Fruit fly (Drosophila melanogaster) whole organism, prepupa: ENCODE data around the gene dod.

Experiments
- CG10631 ChIP-seq: fragments of 200-800 bp; sonication (Bioruptor generic); optimal IDR thresholded peaks from 2 replicates; lab custom pipeline; 2016; ENCODE audit warnings: missing biosample characterization, missing genetic modification characterization
- CG11762 ChIP-seq: fragments of 200-800 bp; sonication (Bioruptor generic); optimal IDR thresholded peaks from 3 replicates; lab custom pipeline; 2016; ENCODE audit warnings: missing biosample characterization, missing genetic modification characterization; ENCODE audit not compliant: insufficient read depth
- CG11902 ChIP-seq: fragments of 200-800 bp; sonication (Bioruptor generic); optimal IDR thresholded peaks from 3 replicates; lab custom pipeline; 2016; ENCODE audit warnings: missing biosample characterization, missing genetic modification characterization
- CG15336 ChIP-seq: fragments of 200-800 bp; sonication (Bioruptor generic); IDR thresholded peaks from 2 replicates; pipeline ENCODE4 v1.3.6; 2022; ENCODE audit warnings: missing biosample characterization, missing genetic modification characterization
- CG31627 ChIP-seq: fragments of 200-800 bp; sonication (Bioruptor generic); optimal IDR thresholded peaks from 3 replicates; lab custom pipeline; 2016; ENCODE audit warnings: missing biosample characterization, missing genetic modification characterization
- CG32006 ChIP-seq: fragments of 200-800 bp; sonication (Bioruptor generic); optimal IDR thresholded peaks from 3 replicates; lab custom pipeline; 2017; ENCODE audit warnings: missing biosample characterization, mild to moderate bottlenecking, missing genetic modification characterization
- CG34406 ChIP-seq: fragments of 200-800 bp; sonication (Bioruptor generic); optimal IDR thresholded peaks from 3 replicates; lab custom pipeline; 2016; ENCODE audit warnings: missing biosample characterization, missing genetic modification characterization
- CG4318 ChIP-seq: fragments of 200-800 bp; sonication (Bioruptor generic); optimal IDR thresholded peaks from 3 replicates; lab custom pipeline; 2017; ENCODE audit warnings: missing biosample characterization, mild to moderate bottlenecking, missing genetic modification characterization
- CG6276 ChIP-seq: fragments of 200-800 bp; sonication (Bioruptor generic); optimal IDR thresholded peaks from 2 replicates; lab custom pipeline; 2017; ENCODE audit warnings: missing biosample characterization, mild to moderate bottlenecking, missing genetic modification characterization
- CG6792 ChIP-seq: fragments of 200-800 bp; sonication (Bioruptor generic); optimal IDR thresholded peaks from 3 replicates; lab custom pipeline; 2016; ENCODE audit warnings: missing biosample characterization, missing genetic modification characterization
- CG6808 ChIP-seq: fragments of 200-800 bp; sonication (Bioruptor generic); optimal IDR thresholded peaks from 3 replicates; lab custom pipeline; 2017; ENCODE audit warnings: missing biosample characterization, missing genetic modification characterization, mild to moderate bottlenecking, moderate library complexity, missing genetic modification reagents
- CG6854 ChIP-seq: fragments of 200-800 bp; sonication (Bioruptor generic); optimal IDR thresholded peaks from 2 replicates; lab custom pipeline; 2017; ENCODE audit warnings: missing biosample characterization, mild to moderate bottlenecking, missing genetic modification characterization
- CG7368 ChIP-seq: fragments of 200-800 bp; sonication (Bioruptor generic); optimal IDR thresholded peaks from 3 replicates; lab custom pipeline; 2016; ENCODE audit warnings: missing biosample characterization, missing genetic modification characterization
- CG8319 ChIP-seq: fragments of 200-800 bp; sonication (Bioruptor generic); optimal IDR thresholded peaks from 3 replicates; lab custom pipeline; 2016; ENCODE audit warnings: missing biosample characterization, missing genetic modification characterization
- CG8632 ChIP-seq: fragments of 200-800 bp; sonication (Bioruptor generic); optimal IDR thresholded peaks from 3 replicates; lab custom pipeline; 2016; ENCODE audit warnings: missing biosample characterization, missing genetic modification characterization
- Eip75B ChIP-seq: fragments of 200-800 bp; sonication (Bioruptor generic); optimal IDR thresholded peaks from 3 replicates; lab custom pipeline; 2016; ENCODE audit warnings: missing biosample characterization, missing genetic modification characterization
- Eip78C ChIP-seq: fragments of 200-800 bp; sonication (Bioruptor generic); peaks from one replicate; lab custom pipeline; 2016; ENCODE audit warnings: missing biosample characterization, missing genetic modification characterization
- Eip93F ChIP-seq: fragments of 200-800 bp; sonication (Bioruptor generic); optimal IDR thresholded peaks from 2 replicates; lab custom pipeline; 2016; ENCODE audit warnings: missing biosample characterization, mild to moderate bottlenecking, missing genetic modification characterization
- Ets21C ChIP-seq: fragments of 200-800 bp; sonication (Bioruptor generic); optimal IDR thresholded peaks from 3 replicates; lab custom pipeline; 2016; ENCODE audit warnings: missing biosample characterization, missing genetic modification characterization
- Ets96B ChIP-seq: fragments of 200-800 bp; optimal IDR thresholded peaks from 2 replicates; lab custom pipeline; 2019; ENCODE audit warnings: missing biosample characterization, mild to moderate bottlenecking, missing genetic modification characterization, moderate library complexity
- Gug ChIP-seq: fragments of 200-800 bp; sonication (Bioruptor generic); IDR thresholded peaks from 2 replicates; pipeline ENCODE4 v1.3.6; 2022; ENCODE audit warnings: missing biosample characterization, missing genetic modification characterization
- Hr38 ChIP-seq: sonication (Bioruptor generic); optimal IDR thresholded peaks from 2 replicates; lab custom pipeline; 2016; ENCODE audit warnings: missing biosample characterization, missing genetic modification characterization
- Hr39 ChIP-seq: fragments of 200-800 bp; sonication (Bioruptor generic); optimal IDR thresholded peaks from 2 replicates; lab custom pipeline; 2016; ENCODE audit warnings: missing biosample characterization, missing genetic modification characterization
- Hr4 ChIP-seq: fragments of 200-800 bp; sonication (Bioruptor generic); optimal IDR thresholded peaks from 3 replicates; lab custom pipeline; 2016; ENCODE audit warnings: missing biosample characterization, missing genetic modification characterization
- Met ChIP-seq: fragments of 200-800 bp; sonication (Bioruptor generic); optimal IDR thresholded peaks from 3 replicates; lab custom pipeline; 2016; ENCODE audit warnings: missing biosample characterization, missing genetic modification characterization
- Smox ChIP-seq: fragments of 200-800 bp; sonication (Bioruptor generic); optimal IDR thresholded peaks from 3 replicates; lab custom pipeline; 2016; ENCODE audit warnings: missing biosample characterization, missing genetic modification characterization
- Sox102F ChIP-seq: fragments of 200-800 bp; sonication (Bioruptor generic); optimal IDR thresholded peaks from 2 replicates; lab custom pipeline; 2016; ENCODE audit warnings: missing biosample characterization, mild to moderate bottlenecking, missing genetic modification characterization
- Sox14 ChIP-seq: fragments of 200-800 bp; sonication (Bioruptor generic); optimal IDR thresholded peaks from 3 replicates; lab custom pipeline; 2016; ENCODE audit warnings: missing biosample characterization, missing genetic modification characterization
- achi ChIP-seq: fragments of 200-800 bp; sonication (Bioruptor generic); optimal IDR thresholded peaks from 3 replicates; lab custom pipeline; 2016; ENCODE audit warnings: missing biosample characterization, missing genetic modification characterization
- acj6 ChIP-seq: fragments of 200-800 bp; sonication (Bioruptor generic); optimal IDR thresholded peaks from 3 replicates; lab custom pipeline; 2016; ENCODE audit warnings: missing biosample characterization, missing genetic modification characterization
- dsx ChIP-seq: fragments of 200-800 bp; optimal IDR thresholded peaks from 3 replicates; lab custom pipeline; 2019; ENCODE audit warnings: missing biosample characterization, mild to moderate bottlenecking, missing genetic modification characterization, moderate library complexity; ENCODE audit not compliant: poor library complexity, severe bottlenecking
- eg ChIP-seq: fragments of 200-800 bp; sonication (Bioruptor generic); IDR thresholded peaks from 3 replicates; pipeline ENCODE4 v1.3.6; 2022; ENCODE audit warnings: missing biosample characterization, missing genetic modification characterization
- esn ChIP-seq: fragments of 200-800 bp; sonication (Bioruptor generic); optimal IDR thresholded peaks from 2 replicates; lab custom pipeline; 2016; ENCODE audit warnings: missing biosample characterization, mild to moderate bottlenecking, missing genetic modification characterization, moderate library complexity
- fkh ChIP-seq: fragments of 200-800 bp; sonication (Bioruptor generic); optimal IDR thresholded peaks from 3 replicates; lab custom pipeline; 2017; ENCODE audit warnings: missing biosample characterization, mild to moderate bottlenecking, missing genetic modification characterization, moderate library complexity
- net ChIP-seq: fragments of 200-800 bp; sonication (Bioruptor generic); optimal IDR thresholded peaks from 3 replicates; lab custom pipeline; 2016; ENCODE audit warnings: missing biosample characterization, missing genetic modification characterization
- salr ChIP-seq, 2 experiments: fragments of 200-800 bp; sonication (Bioruptor generic); optimal IDR thresholded peaks; 3 replicates each; lab custom pipeline; 2016 to 2018; ENCODE audit warnings: missing biosample characterization in 2 of 2, missing genetic modification characterization in 2 of 2, mild to moderate bottlenecking in 1 of 2
- ss ChIP-seq, 2 experiments: fragments of 200-800 bp; sonication (Bioruptor generic); optimal IDR thresholded peaks; 2 replicates in 1 of 2; 3 replicates in 1 of 2; lab custom pipeline; 2017 to 2018; ENCODE audit warnings: mild to moderate bottlenecking in 2 of 2, missing biosample characterization in 2 of 2, missing genetic modification characterization in 2 of 2, moderate library complexity in 1 of 2
- vri ChIP-seq: fragments of 200-800 bp; sonication (Bioruptor generic); optimal IDR thresholded peaks from 3 replicates; lab custom pipeline; 2016; ENCODE audit warnings: missing biosample characterization, mild to moderate bottlenecking, missing genetic modification characterization

Gene dod

DNA sequence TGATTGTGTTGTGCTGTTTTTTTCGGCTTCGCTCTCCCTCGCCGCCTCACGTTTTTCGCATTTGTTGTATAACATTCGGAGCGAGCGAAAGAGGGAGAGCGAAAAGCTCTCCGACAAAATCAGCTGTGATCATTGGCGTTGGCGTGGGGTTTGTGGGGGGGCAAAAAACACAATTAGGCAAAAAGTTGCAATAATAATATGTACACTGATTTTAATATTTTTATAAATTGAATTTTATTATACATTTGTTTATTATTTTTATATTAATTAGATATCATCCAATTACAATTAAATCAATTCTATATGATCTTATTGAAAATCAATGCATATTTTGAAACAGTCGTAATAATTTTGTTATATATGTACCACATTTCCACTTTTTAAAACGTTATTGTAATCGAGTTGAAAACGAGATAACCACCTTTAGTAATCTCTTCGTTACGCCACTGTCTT is 30.5 kb downstream of the dod start (continued):
- TF ChIP-seq CG11762 (GFP tag; lab: Kevin White, UChicago) (peak; percentile 16), CG6808 (GFP tag; lab: Kevin White, UChicago) (peak; percentile 28), CG6792 (GFP tag; lab: Kevin White, UChicago) (peak; percentile 54), CG8632 (GFP tag; lab: Kevin White, UChicago) (peak; percentile 74), Eip75B (GFP tag; lab: Kevin White, UChicago) (no peak), CG8319 (GFP tag; lab: Kevin White, UChicago) (peak; percentile 36), esn (GFP tag; lab: Kevin White, UChicago) (peak; percentile 54), eg (peak; percentile 65; the same call in 2 of the 3 replicates), Hr39 (GFP tag; lab: Kevin White, UChicago) (no peak), vri (GFP tag; lab: Kevin White, UChicago) (peak; percentile 78), Ets96B (tag; lab: Kevin White, UChicago) (peak; percentile 48), Eip78C (GFP tag; lab: Kevin White, UChicago) (peak; percentile 80), Eip93F (GFP tag; lab: Kevin White, UChicago) (peak; percentile 1), Gug (GFP tag; lab: Robert Waterston, UW) (no peak), fkh (GFP tag; lab: Kevin White, UChicago) (no peak), CG11902 (no peak), Smox (GFP tag; lab: Kevin White, UChicago) (peak; percentile 9), CG31627 (GFP tag; lab: Kevin White, UChicago) (no peak), dsx (peak; percentile 35), achi (GFP tag; lab: Kevin White, UChicago) (peak; percentile 73), salr (GFP tag; optimal IDR thresholded peaks at IDR 0.05; lab: Kevin White, UChicago) (peak in 1 of 2 experiments; percentile 39), Met (peak; percentile 41), CG6854 (GFP tag; lab: Kevin White, UChicago) (peak; percentile 37), CG10631 (peak; percentile 63), acj6 (GFP tag; lab: Kevin White, UChicago) (peak; percentile 58), CG15336 (peak; percentile 76), CG4318 (GFP tag; lab: Kevin White, UChicago) (peak; percentile 60), CG32006 (GFP tag; lab: Kevin White, UChicago) (peak; percentile 78), CG7368 (GFP tag; lab: Kevin White, UChicago) (peak; percentile 46), Ets21C (no peak), net (GFP tag; lab: Kevin White, UChicago) (peak; percentile 63), Hr38 (GFP tag; lab: Kevin White, UChicago) (no peak), CG34406 (GFP tag; lab: Kevin White, UChicago) (peak; percentile 63)

DNA sequence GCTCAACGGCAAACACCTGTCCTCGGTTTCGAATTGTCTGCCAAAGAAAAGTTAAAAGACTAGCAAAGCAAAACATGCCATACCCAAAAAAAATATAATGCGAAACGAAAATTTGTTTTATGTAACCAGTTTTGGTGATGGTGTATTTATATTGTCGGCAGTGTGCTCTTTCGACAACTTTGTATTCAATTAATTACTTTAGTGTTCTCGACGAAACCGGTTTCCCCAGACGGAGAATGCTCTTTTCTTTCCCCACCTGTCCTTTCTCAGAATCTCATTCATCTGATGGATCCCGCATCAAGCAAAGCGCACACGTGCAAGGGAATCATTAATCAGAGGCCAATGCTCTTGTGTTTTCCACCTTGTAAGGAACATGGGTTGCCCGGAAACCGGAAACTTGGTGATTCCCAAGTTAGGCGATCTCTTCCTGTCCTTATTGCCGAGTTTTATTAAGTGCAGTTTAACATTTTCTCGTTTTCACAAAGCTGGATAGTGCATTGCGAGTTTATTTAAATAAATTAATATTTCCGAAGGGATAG is 33.3 kb downstream of the dod start:
- TF ChIP-seq CG6854 (GFP tag; lab: Kevin White, UChicago) (peak; percentile 32), CG10631 (no peak), Ets96B (tag; lab: Kevin White, UChicago) (no peak), CG31627 (GFP tag; lab: Kevin White, UChicago) (no peak), Met (peak; percentile 60), Eip78C (GFP tag; lab: Kevin White, UChicago) (peak; percentile 19), Hr4 (GFP tag; lab: Kevin White, UChicago) (no peak), ss (GFP tag; optimal IDR thresholded peaks at IDR 0.05; lab: Kevin White, UChicago) (no peak), Hr38 (GFP tag; lab: Kevin White, UChicago) (no peak), dsx (peak; percentile 98), Ets21C (no peak), CG6276 (GFP tag; lab: Kevin White, UChicago) (no peak), eg (no peak), Sox14 (GFP tag; lab: Kevin White, UChicago) (no peak), Sox102F (no peak)
